Fruit fly (Drosophila melanogaster): Measurements from ENCODE around the gene inaE.

DNA sequence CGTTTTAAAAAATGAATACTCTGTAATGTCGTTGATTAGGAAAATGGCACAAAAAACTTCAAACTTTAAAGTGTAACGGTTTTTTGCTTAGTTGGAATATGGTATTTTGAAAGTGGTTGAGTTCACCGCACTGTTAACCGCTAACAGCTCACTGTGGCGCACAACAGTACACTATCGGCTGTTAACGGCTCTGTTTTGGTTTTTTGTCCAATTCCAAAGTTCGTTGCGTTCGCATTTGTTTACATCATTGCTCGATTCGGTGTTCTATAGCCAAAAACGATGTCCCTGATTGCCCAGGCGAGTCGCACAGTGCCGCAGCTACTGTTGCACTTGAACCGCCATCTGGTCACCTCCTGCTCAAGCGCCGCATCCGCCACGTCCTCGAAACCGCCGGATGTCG, 28.0 kb downstream of the inaE start, which contains the start of gene CG11095:
- no peak for TF ChIP-seq ovo (GFP tag; optimal IDR thresholded peaks at IDR 0.05)
- TF ChIP-seq bab1 (GFP tag; optimal IDR thresholded peaks at IDR 0.05): no peak
- no peak for TF ChIP-seq tj (GFP tag; optimal IDR thresholded peaks at IDR 0.05)

All from whole organism, adult.